Fruit fly (Drosophila melanogaster) whole organism, embryonic: ENCODE data around the gene eca.

Source experiments
- ATbp ChIP-seq: fragments of 200-800 bp; sonication (Bioruptor generic); optimal IDR thresholded peaks from 2 replicates; lab custom pipeline; 2017; ENCODE audit warnings: missing biosample characterization, mild to moderate bottlenecking, missing genetic modification characterization, missing genetic modification reagents
- Bdp1 ChIP-seq: fragments of 200-800 bp; sonication (Bioruptor generic); optimal IDR thresholded peaks from 3 replicates; lab custom pipeline; 2016; ENCODE audit warnings: missing biosample characterization, missing genetic modification characterization
- C15 ChIP-seq: fragments of 200-800 bp; sonication (Bioruptor generic); IDR thresholded peaks from 3 replicates; pipeline ENCODE4 v1.3.6; 2022; ENCODE audit warnings: missing biosample characterization, missing genetic modification characterization
- CG10147 ChIP-seq: fragments of 200-800 bp; sonication (Bioruptor generic); optimal IDR thresholded peaks from 2 replicates; lab custom pipeline; 2019; ENCODE audit warnings: missing biosample characterization, mild to moderate bottlenecking, missing genetic modification characterization, moderate library complexity
- CG10462 ChIP-seq: fragments of 200-800 bp; sonication (Bioruptor generic); optimal IDR thresholded peaks from 2 replicates; lab custom pipeline; 2016; ENCODE audit warnings: missing biosample characterization, missing genetic modification characterization
- CG12391 ChIP-seq: fragments of 200-800 bp; sonication (Bioruptor generic); optimal IDR thresholded peaks from 3 replicates; lab custom pipeline; 2018; ENCODE audit warnings: missing biosample characterization, mild to moderate bottlenecking, missing genetic modification characterization, moderate library complexity
- CG13424 ChIP-seq: fragments of 200-800 bp; sonication (Bioruptor generic); optimal IDR thresholded peaks from 2 replicates; lab custom pipeline; 2019; ENCODE audit warnings: missing biosample characterization, mild to moderate bottlenecking, missing genetic modification characterization, moderate library complexity
- CG34224 ChIP-seq: fragments of 200-800 bp; sonication (Bioruptor generic); IDR thresholded peaks from 3 replicates; pipeline ENCODE4 v1.3.6; 2022; ENCODE audit warnings: missing biosample characterization, missing genetic modification characterization; ENCODE audit not compliant: partially characterized antibody
- CG4328 ChIP-seq: fragments of 200-800 bp; sonication (Bioruptor generic); optimal IDR thresholded peaks from 3 replicates; lab custom pipeline; 2017; ENCODE audit warnings: missing biosample characterization, missing genetic modification reagents, missing genetic modification characterization
- CG6654 ChIP-seq: fragments of 200-800 bp; sonication (Bioruptor generic); optimal IDR thresholded peaks from 2 replicates; lab custom pipeline; 2017; ENCODE audit warnings: missing biosample characterization, mild to moderate bottlenecking, missing genetic modification characterization
- CG7271 ChIP-seq: fragments of 200-800 bp; sonication (Bioruptor generic); optimal IDR thresholded peaks from 2 replicates; lab custom pipeline; 2018; ENCODE audit warnings: missing biosample characterization, mild to moderate bottlenecking, missing genetic modification characterization, moderate library complexity
- CG7372 ChIP-seq: fragments of 200-800 bp; sonication (Bioruptor generic); IDR thresholded peaks from 2 replicates; pipeline ENCODE4 v1.3.6; 2022; ENCODE audit warnings: missing biosample characterization, missing genetic modification characterization
- CG7556 ChIP-seq: fragments of 200-800 bp; sonication (Bioruptor generic); optimal IDR thresholded peaks from 2 replicates; lab custom pipeline; 2017; ENCODE audit warnings: missing biosample characterization, mild to moderate bottlenecking, missing genetic modification characterization
- CG7963 ChIP-seq: fragments of 200-800 bp; sonication (Bioruptor generic); IDR thresholded peaks from 3 replicates; pipeline ENCODE4 v1.3.6; 2022; ENCODE audit warnings: missing biosample characterization, missing genetic modification characterization; ENCODE audit not compliant: partially characterized antibody
- CG7987 ChIP-seq: fragments of 200-800 bp; sonication (Bioruptor generic); optimal IDR thresholded peaks from 2 replicates; lab custom pipeline; 2018; ENCODE audit warnings: missing biosample characterization, mild to moderate bottlenecking, missing genetic modification characterization, moderate library complexity
- CG8924 ChIP-seq: fragments of 200-800 bp; optimal IDR thresholded peaks from 3 replicates; lab custom pipeline; 2019; ENCODE audit warnings: missing biosample characterization, mild to moderate bottlenecking, missing genetic modification characterization, moderate library complexity
- CG8944 ChIP-seq: fragments of 200-800 bp; sonication (Bioruptor generic); optimal IDR thresholded peaks from 3 replicates; lab custom pipeline; 2016; ENCODE audit warnings: missing biosample characterization, missing genetic modification characterization
- CrebB ChIP-seq: fragments of 200-800 bp; sonication (Bioruptor generic); optimal IDR thresholded peaks from 3 replicates; lab custom pipeline; 2018; ENCODE audit warnings: missing biosample characterization, mild to moderate bottlenecking, missing genetic modification characterization
- D19A ChIP-seq: fragments of 200-800 bp; optimal IDR thresholded peaks from 3 replicates; lab custom pipeline; 2019; ENCODE audit warnings: missing biosample characterization, mild to moderate bottlenecking, missing genetic modification characterization, moderate library complexity
- Dbx ChIP-seq: fragments of 200-800 bp; sonication (Bioruptor generic); IDR thresholded peaks from 3 replicates; pipeline ENCODE4 v1.3.6; 2022; ENCODE audit warnings: missing biosample characterization, missing genetic modification characterization
- Dek ChIP-seq: fragments of 200-800 bp; sonication (Bioruptor generic); optimal IDR thresholded peaks from 3 replicates; lab custom pipeline; 2019; ENCODE audit warnings: missing biosample characterization, mild to moderate bottlenecking, missing genetic modification characterization, moderate library complexity
- Dp ChIP-seq: fragments of 200-800 bp; sonication (Bioruptor generic); optimal IDR thresholded peaks from 2 replicates; lab custom pipeline; 2018; ENCODE audit warnings: missing biosample characterization, mild to moderate bottlenecking, missing genetic modification characterization, moderate library complexity
- Drgx ChIP-seq: fragments of 200-800 bp; sonication (Bioruptor generic); IDR thresholded peaks from 2 replicates; pipeline ENCODE4 v1.3.6; 2022; ENCODE audit warnings: missing biosample characterization, missing genetic modification characterization
- HLH3B ChIP-seq: fragments of 200-800 bp; sonication (Bioruptor generic); IDR thresholded peaks from 2 replicates; pipeline ENCODE4 v1.3.6; 2022; ENCODE audit warnings: missing biosample characterization, missing genetic modification characterization
- HLHmδ ChIP-seq: fragments of 200-800 bp; sonication (Bioruptor generic); optimal IDR thresholded peaks from 2 replicates; lab custom pipeline; 2018; ENCODE audit warnings: missing biosample characterization, mild to moderate bottlenecking, missing genetic modification characterization, moderate library complexity
- Mrtf ChIP-seq: fragments of 200-800 bp; sonication (Bioruptor generic); IDR thresholded peaks from 3 replicates; pipeline ENCODE4 v1.3.6; 2022; ENCODE audit warnings: missing biosample characterization, missing genetic modification characterization
- Myb ChIP-seq: fragments of 200-800 bp; sonication (Bioruptor generic); optimal IDR thresholded peaks from 2 replicates; lab custom pipeline; 2016; ENCODE audit warnings: missing biosample characterization, missing genetic modification characterization
- NfI ChIP-seq: fragments of 200-800 bp; sonication (Bioruptor generic); optimal IDR thresholded peaks from 3 replicates; lab custom pipeline; 2018; ENCODE audit warnings: missing biosample characterization, mild to moderate bottlenecking, missing genetic modification characterization, moderate library complexity
- PHDP ChIP-seq: fragments of 200-800 bp; sonication (Bioruptor generic); optimal IDR thresholded peaks from 3 replicates; lab custom pipeline; 2018; ENCODE audit warnings: missing biosample characterization, mild to moderate bottlenecking, missing genetic modification characterization, moderate library complexity
- Six4 ChIP-seq: fragments of 200-800 bp; sonication (Bioruptor generic); optimal IDR thresholded peaks from 2 replicates; lab custom pipeline; 2016; ENCODE audit warnings: missing biosample characterization, missing genetic modification characterization
- Trl ChIP-seq, 3 experiments: fragments of >200 bp in 2 of 3; fragments of 200-800 bp in 1 of 3; sonication (Bioruptor generic) in 1 of 3; optimal IDR thresholded peaks; 2 replicates in 1 of 3; 3 replicates in 2 of 3; lab custom pipeline; 2016 to 2017; ENCODE audit warnings: missing biosample characterization in 1 of 3, missing genetic modification characterization in 1 of 3
- amos ChIP-seq: fragments of 200-800 bp; sonication (Bioruptor generic); IDR thresholded peaks from 2 replicates; pipeline ENCODE4 v1.3.6; 2022; ENCODE audit warnings: missing biosample characterization, missing genetic modification characterization; ENCODE audit not compliant: partially characterized antibody
- bbx ChIP-seq: fragments of 200-800 bp; sonication (Bioruptor generic); IDR thresholded peaks from 2 replicates; pipeline ENCODE4 v1.3.6; 2022; ENCODE audit warnings: missing biosample characterization, missing genetic modification characterization; ENCODE audit not compliant: partially characterized antibody
- bigmax ChIP-seq: fragments of 200-800 bp; sonication (Bioruptor generic); optimal IDR thresholded peaks from 2 replicates; lab custom pipeline; 2018; ENCODE audit warnings: missing biosample characterization, mild to moderate bottlenecking, missing genetic modification characterization
- cad ChIP-seq: fragments of >200 bp; optimal IDR thresholded peaks from 2 replicates; lab custom pipeline; 2017; ENCODE audit warnings: missing biosample characterization, missing genetic modification characterization
- disco-r ChIP-seq: fragments of 200-800 bp; sonication (Bioruptor generic); optimal IDR thresholded peaks from 2 replicates; lab custom pipeline; 2016; ENCODE audit warnings: missing biosample characterization, missing genetic modification characterization
- fd102C ChIP-seq: fragments of 200-800 bp; sonication (Bioruptor generic); optimal IDR thresholded peaks from 2 replicates; lab custom pipeline; 2018; ENCODE audit warnings: missing biosample characterization, mild to moderate bottlenecking, missing genetic modification characterization, moderate library complexity
- fd64A ChIP-seq: fragments of 200-800 bp; sonication (Bioruptor generic); optimal IDR thresholded peaks from 3 replicates; lab custom pipeline; 2018; ENCODE audit warnings: missing biosample characterization, mild to moderate bottlenecking, missing genetic modification characterization
- gcm ChIP-seq: fragments of 200-800 bp; sonication (Bioruptor generic); optimal IDR thresholded peaks from 2 replicates; lab custom pipeline; 2019; ENCODE audit warnings: missing biosample characterization, mild to moderate bottlenecking, missing genetic modification characterization, moderate library complexity
- her ChIP-seq: fragments of 200-800 bp; sonication (Bioruptor generic); optimal IDR thresholded peaks from 2 replicates; lab custom pipeline; 2016; ENCODE audit warnings: missing biosample characterization, missing genetic modification characterization
- hth ChIP-seq: fragments of >200 bp; optimal IDR thresholded peaks from 2 replicates; lab custom pipeline; 2017; ENCODE audit warnings: inconsistent platforms
- kay ChIP-seq: fragments of 200-800 bp; sonication (Bioruptor generic); optimal IDR thresholded peaks from 2 replicates; lab custom pipeline; 2016; ENCODE audit warnings: missing biosample characterization, missing genetic modification characterization
- klu ChIP-seq: fragments of 200-800 bp; sonication (Bioruptor generic); IDR thresholded peaks from 2 replicates; pipeline ENCODE4 v1.3.6; 2022; ENCODE audit warnings: missing biosample characterization, missing genetic modification characterization
- kni ChIP-seq: fragments of 200-800 bp; sonication (Bioruptor generic); optimal IDR thresholded peaks from 3 replicates; lab custom pipeline; 2017; ENCODE audit warnings: mild to moderate bottlenecking, missing biosample characterization, missing genetic modification reagents, missing genetic modification characterization
- lbe ChIP-seq: fragments of 200-800 bp; sonication (Bioruptor generic); optimal IDR thresholded peaks from 2 replicates; lab custom pipeline; 2016; ENCODE audit warnings: missing biosample characterization, mild to moderate bottlenecking, missing genetic modification characterization
- mam ChIP-seq: fragments of 200-800 bp; sonication (Bioruptor generic); optimal IDR thresholded peaks from 3 replicates; lab custom pipeline; 2016; ENCODE audit warnings: missing biosample characterization, missing genetic modification characterization
- pum ChIP-seq: fragments of 200-800 bp; sonication (Bioruptor generic); optimal IDR thresholded peaks from 2 replicates; lab custom pipeline; 2016; ENCODE audit warnings: missing biosample characterization, missing genetic modification characterization
- seq ChIP-seq: fragments of 200-800 bp; sonication (Bioruptor generic); IDR thresholded peaks from 2 replicates; pipeline ENCODE4 v1.3.6; 2022; ENCODE audit warnings: missing biosample characterization, missing genetic modification characterization
- sna ChIP-seq: fragments of 200-800 bp; sonication (Bioruptor generic); IDR thresholded peaks from 2 replicates; pipeline ENCODE4 v1.3.6; 2022; ENCODE audit warnings: missing biosample characterization, missing genetic modification characterization; ENCODE audit not compliant: partially characterized antibody
- tio ChIP-seq: fragments of 200-800 bp; sonication (Bioruptor generic); optimal IDR thresholded peaks from 2 replicates; lab custom pipeline; 2017; ENCODE audit warnings: missing biosample characterization, missing genetic modification characterization, inconsistent platforms
- toy ChIP-seq: fragments of 200-800 bp; sonication (Bioruptor generic); IDR thresholded peaks from 2 replicates; pipeline ENCODE4 v1.3.6; 2022; ENCODE audit warnings: missing biosample characterization, missing genetic modification characterization

The eca gene

dm6 chr3R:9637361-9637760, 47.9 kb downstream of the eca start, which contains the start of gene Scm (continued):
- TF ChIP-seq pum = no peak
- TF ChIP-seq toy = no peak
- TF ChIP-seq HLHmδ (GFP tag; lab: Kevin White, UChicago) = no peak
- TF ChIP-seq CG6654 (GFP tag; lab: Kevin White, UChicago) = no peak
- peak; percentile 31 for TF ChIP-seq kni (GFP tag; lab: Kevin White, UChicago)
- no peak for TF ChIP-seq D19A (tag; lab: Kevin White, UChicago)
- no peak for TF ChIP-seq Trl (optimal IDR thresholded peaks at IDR 0.05; lab: Kevin White, UChicago)
- no peak for TF ChIP-seq Trl (GFP tag; optimal IDR thresholded peaks at IDR 0.05; lab: Kevin White, UChicago)
- TF ChIP-seq gcm = no peak
- TF ChIP-seq amos (GFP tag; lab: Robert Waterston, UW) = peak; percentile 92
- no peak for TF ChIP-seq mam (GFP tag; lab: Kevin White, UChicago)
- TF ChIP-seq fd102C = no peak
- no peak for TF ChIP-seq CG7556 (GFP tag; lab: Kevin White, UChicago)
- TF ChIP-seq lbe (GFP tag; lab: Kevin White, UChicago) = peak; percentile 41
- TF ChIP-seq Six4 (GFP tag; lab: Kevin White, UChicago) = no peak
- no peak for TF ChIP-seq NfI (GFP tag; lab: Kevin White, UChicago)
- no peak for TF ChIP-seq ATbp
- no peak for TF ChIP-seq CG7271 (tag; lab: Kevin White, UChicago)
- TF ChIP-seq CG34224 = peak; percentile 91
- peak; percentile 25 for TF ChIP-seq PHDP
- TF ChIP-seq HLH3B = no peak
- no peak for TF ChIP-seq her (GFP tag; lab: Kevin White, UChicago)
- no peak for TF ChIP-seq cad (GFP tag; lab: Kevin White, UChicago)
- TF ChIP-seq CG8924 = peak; percentile 39
- TF ChIP-seq Dek (tag; lab: Kevin White, UChicago) = no peak
- TF ChIP-seq CG10462 (GFP tag; lab: Kevin White, UChicago) = no peak
- TF ChIP-seq klu (GFP tag; lab: Robert Waterston, UW) = no peak
- TF ChIP-seq CrebB = no peak
- TF ChIP-seq Myb = peak; percentile 94
- no peak for TF ChIP-seq hth
- TF ChIP-seq Bdp1 = no peak
- TF ChIP-seq CG7987 = peak; percentile 22
- peak; percentile 69 for TF ChIP-seq Dp (GFP tag; lab: Kevin White, UChicago)
- no peak for TF ChIP-seq fd64A (GFP tag; lab: Kevin White, UChicago)
- TF ChIP-seq Drgx (GFP tag; lab: Robert Waterston, UW) = no peak
- no peak for TF ChIP-seq Mrtf (GFP tag; lab: Robert Waterston, UW)
- peak; percentile 95 for TF ChIP-seq sna (GFP tag; lab: Robert Waterston, UW)
- TF ChIP-seq C15 (GFP tag; lab: Robert Waterston, UW) = no peak
- no peak for TF ChIP-seq CG7372 (GFP tag; lab: Robert Waterston, UW)
- TF ChIP-seq CG7963 (GFP tag; lab: Robert Waterston, UW) = peak; percentile 93
- no peak for TF ChIP-seq disco-r (GFP tag; lab: Kevin White, UChicago)
- TF ChIP-seq CG4328 = no peak
- no peak for TF ChIP-seq seq (GFP tag; lab: Robert Waterston, UW)
- TF ChIP-seq kay (GFP tag; lab: Kevin White, UChicago) = no peak
- peak; percentile 95 for TF ChIP-seq bbx
- no peak for TF ChIP-seq CG8944
- TF ChIP-seq CG13424 = peak; percentile 3
- TF ChIP-seq CG12391 (tag; lab: Kevin White, UChicago) = peak; percentile 34
- no peak for TF ChIP-seq Dbx (GFP tag; lab: Robert Waterston, UW)
- TF ChIP-seq CG10147 (GFP tag; lab: Kevin White, UChicago) = no peak
- TF ChIP-seq bigmax (GFP tag; lab: Kevin White, UChicago) = no peak
- no peak for TF ChIP-seq tio (GFP tag; lab: Kevin White, UChicago)
